Worm (Caenorhabditis elegans) whole organism, L1 larva: ENCODE data around the gene ceh-10.
A peak's percentile ranks its signal among the peaks of the same experiment; 100 is the strongest.

Source experiments
- C04F5.9 ChIP-seq: sonication (generic microtip); optimal IDR thresholded peaks from 2 replicates; lab custom pipeline; 2016; ENCODE audit warnings: missing genetic modification characterization, missing compliant biosample characterization
- F16B12.6 ChIP-seq: fragments of 150-350 bp; optimal IDR thresholded peaks from 2 replicates; lab custom pipeline; 2014; ENCODE audit warnings: missing biosample characterization, missing genetic modification characterization
- alr-1 ChIP-seq: fragments of 200-800 bp; sonication (Bioruptor generic); optimal IDR thresholded peaks from 2 replicates; lab custom pipeline; 2018; ENCODE audit warnings: borderline replicate concordance, mild to moderate bottlenecking, missing genetic modification characterization, missing compliant biosample characterization
- aly-2 ChIP-seq: fragments of 150-350 bp; optimal IDR thresholded peaks from 2 replicates; lab custom pipeline; 2014; ENCODE audit warnings: missing biosample characterization, missing genetic modification characterization
- blmp-1 ChIP-seq: fragments of 150-350 bp; optimal IDR thresholded peaks from 2 replicates; lab custom pipeline; 2014; ENCODE audit warnings: missing biosample characterization, missing genetic modification characterization
- ceh-63 ChIP-seq: fragments of 200-800 bp; sonication (Bioruptor generic); optimal IDR thresholded peaks from 2 replicates; lab custom pipeline; 2018; ENCODE audit warnings: mild to moderate bottlenecking, missing genetic modification characterization, missing compliant biosample characterization
- ceh-82 ChIP-seq, 3 experiments: fragments of 150-350 bp in 1 of 3; sonication (generic microtip) in 2 of 3; optimal IDR thresholded peaks; 2 replicates each; lab custom pipeline; 2014 to 2017; ENCODE audit warnings: missing biosample characterization in 3 of 3, missing genetic modification characterization in 3 of 3
- ceh-88 ChIP-seq: fragments of 200-800 bp; sonication (Bioruptor generic); IDR thresholded peaks from 2 replicates; pipeline ENCODE4 v1.3.6; 2022; ENCODE audit warnings: missing genetic modification characterization, missing compliant biosample characterization
- ceh-90 ChIP-seq: sonication (generic microtip); optimal IDR thresholded peaks from 2 replicates; lab custom pipeline; 2016; ENCODE audit warnings: missing genetic modification characterization, missing compliant biosample characterization
- dpl-1 ChIP-seq, 3 experiments: fragments of 150-350 bp in 2 of 3; sonication (generic microtip) in 1 of 3; optimal IDR thresholded peaks; 2 replicates each; lab custom pipeline; 2014 to 2017; ENCODE audit warnings: missing biosample characterization in 3 of 3, missing genetic modification characterization in 3 of 3, missing genetic modification reagents in 3 of 3
- dsc-1 ChIP-seq: sonication (generic microtip); optimal IDR thresholded peaks from 2 replicates; lab custom pipeline; 2016; ENCODE audit warnings: mild to moderate bottlenecking, missing genetic modification characterization, missing compliant biosample characterization
- egl-27 ChIP-seq, 2 experiments: fragments of 150-350 bp in 1 of 2; sonication (generic microtip); optimal IDR thresholded peaks; 3 replicates each; lab custom pipeline; 2017 to 2018; ENCODE audit warnings: missing biosample characterization in 2 of 2, missing genetic modification characterization in 2 of 2, missing genetic modification reagents in 2 of 2
- elt-2 ChIP-seq: sonication (generic microtip); optimal IDR thresholded peaks from 2 replicates; lab custom pipeline; 2016; ENCODE audit warnings: missing genetic modification characterization, mild to moderate bottlenecking, inconsistent platforms, missing compliant biosample characterization, missing genetic modification reagents
- elt-3 ChIP-seq, 6 experiments: fragments of 150-350 bp in 1 of 6; sonication (generic microtip); optimal IDR thresholded peaks; 2 replicates each; lab custom pipeline; 2017 to 2018; ENCODE audit warnings: missing biosample characterization in 6 of 6, missing genetic modification characterization in 6 of 6, inconsistent platforms in 1 of 6
- fkh-4 ChIP-seq: sonication (generic microtip); optimal IDR thresholded peaks from 2 replicates; lab custom pipeline; 2016; ENCODE audit warnings: missing compliant biosample characterization, missing genetic modification characterization, borderline replicate concordance
- fkh-8 ChIP-seq: sonication (generic microtip); optimal IDR thresholded peaks from 2 replicates; lab custom pipeline; 2016; ENCODE audit warnings: mild to moderate bottlenecking, missing genetic modification characterization, missing compliant biosample characterization
- grh-1 ChIP-seq: fragments of 200-800 bp; sonication (Bioruptor generic); IDR thresholded peaks from 2 replicates; pipeline ENCODE4 v1.3.6; 2022; ENCODE audit warnings: missing genetic modification reagents, missing genetic modification characterization, missing compliant biosample characterization
- hlh-4 ChIP-seq: sonication (generic microtip); optimal IDR thresholded peaks from 2 replicates; lab custom pipeline; 2016; ENCODE audit warnings: mild to moderate bottlenecking, missing genetic modification characterization, missing compliant biosample characterization
- hpl-2 ChIP-seq: fragments of 150-350 bp; optimal IDR thresholded peaks from 2 replicates; lab custom pipeline; 2014; ENCODE audit warnings: missing biosample characterization, missing genetic modification reagents, missing genetic modification characterization
- jun-1 ChIP-seq: fragments of 150-350 bp; optimal IDR thresholded peaks from 2 replicates; lab custom pipeline; 2014; ENCODE audit warnings: missing biosample characterization, missing genetic modification reagents, missing genetic modification characterization
- lin-13 ChIP-seq: fragments of 150-350 bp; optimal IDR thresholded peaks from 2 replicates; lab custom pipeline; 2014; ENCODE audit warnings: missing biosample characterization, missing genetic modification reagents, missing genetic modification characterization
- lin-14 ChIP-seq: fragments of 200-800 bp; sonication (Bioruptor generic); optimal IDR thresholded peaks from 2 replicates; lab custom pipeline; 2018; ENCODE audit warnings: mild to moderate bottlenecking, missing genetic modification characterization, moderate library complexity, missing compliant biosample characterization
- lin-35 ChIP-seq, 2 experiments: fragments of 150-350 bp; optimal IDR thresholded peaks; 2 replicates each; lab custom pipeline; 2014; ENCODE audit warnings: missing biosample characterization in 2 of 2, missing genetic modification characterization in 2 of 2, missing genetic modification reagents in 2 of 2
- lir-3 ChIP-seq: sonication (generic microtip); optimal IDR thresholded peaks from 2 replicates; lab custom pipeline; 2016; ENCODE audit warnings: mild to moderate bottlenecking, missing genetic modification characterization, moderate library complexity, missing compliant biosample characterization; ENCODE audit not compliant: poor library complexity
- lsy-2 ChIP-seq, 2 experiments: fragments of 150-350 bp; optimal IDR thresholded peaks; 2 replicates each; lab custom pipeline; 2014; ENCODE audit warnings: missing biosample characterization in 2 of 2, missing genetic modification characterization in 2 of 2
- mef-2 ChIP-seq: fragments of 150-350 bp; optimal IDR thresholded peaks from 2 replicates; lab custom pipeline; 2014; ENCODE audit warnings: missing biosample characterization, missing genetic modification characterization
- mep-1 ChIP-seq: fragments of 150-350 bp; optimal IDR thresholded peaks from 2 replicates; lab custom pipeline; 2014; ENCODE audit warnings: missing biosample characterization, missing genetic modification characterization
- nhr-11 ChIP-seq: fragments of 150-350 bp; optimal IDR thresholded peaks from 2 replicates; lab custom pipeline; 2014; ENCODE audit warnings: missing biosample characterization, missing genetic modification characterization
- nhr-20 ChIP-seq: sonication (generic microtip); optimal IDR thresholded peaks from 2 replicates; lab custom pipeline; 2016; ENCODE audit warnings: mild to moderate bottlenecking, missing genetic modification characterization, missing compliant biosample characterization
- nhr-28 ChIP-seq: fragments of 150-350 bp; optimal IDR thresholded peaks from 2 replicates; lab custom pipeline; 2014; ENCODE audit warnings: missing biosample characterization, missing genetic modification characterization
- nhr-47 ChIP-seq: sonication (generic microtip); optimal IDR thresholded peaks from 2 replicates; lab custom pipeline; 2016; ENCODE audit warnings: mild to moderate bottlenecking, missing genetic modification characterization, moderate library complexity, missing compliant biosample characterization
- nhr-71 ChIP-seq: sonication (generic microtip); optimal IDR thresholded peaks from 2 replicates; lab custom pipeline; 2016; ENCODE audit warnings: mild to moderate bottlenecking, missing genetic modification characterization, moderate library complexity, missing compliant biosample characterization
- nhr-84 ChIP-seq: sonication (generic microtip); optimal IDR thresholded peaks from 2 replicates; lab custom pipeline; 2017; ENCODE audit warnings: missing biosample characterization, missing genetic modification characterization
- nhr-85 ChIP-seq: sonication (generic microtip); peaks from one replicate; lab custom pipeline; 2016; ENCODE audit warnings: missing genetic modification characterization, inconsistent platforms, missing compliant biosample characterization
- nhr-90 ChIP-seq: sonication (generic microtip); optimal IDR thresholded peaks from 2 replicates; lab custom pipeline; 2016; ENCODE audit warnings: mild to moderate bottlenecking, missing genetic modification characterization, missing compliant biosample characterization; ENCODE audit not compliant: poor library complexity
- pag-3 ChIP-seq: sonication (generic microtip); optimal IDR thresholded peaks from 2 replicates; lab custom pipeline; 2017; ENCODE audit warnings: missing genetic modification characterization, mild to moderate bottlenecking, missing compliant biosample characterization, antibody characterized with exemption, borderline replicate concordance; ENCODE audit not compliant: insufficient read depth
- pax-3 ChIP-seq: fragments of 200-800 bp; sonication (Bioruptor generic); optimal IDR thresholded peaks from 2 replicates; lab custom pipeline; 2018; ENCODE audit warnings: mild to moderate bottlenecking, missing genetic modification characterization, moderate library complexity, missing compliant biosample characterization
- pqm-1 ChIP-seq: sonication (generic microtip); optimal IDR thresholded peaks from 3 replicates; lab custom pipeline; 2017; ENCODE audit warnings: missing biosample characterization, missing genetic modification characterization
- skn-1 ChIP-seq: fragments of 150-350 bp; optimal IDR thresholded peaks from 2 replicates; lab custom pipeline; 2014; ENCODE audit warnings: missing biosample characterization, missing genetic modification characterization
- snu-23 ChIP-seq: sonication (generic microtip); optimal IDR thresholded peaks from 2 replicates; lab custom pipeline; 2016; ENCODE audit warnings: missing genetic modification characterization, missing compliant biosample characterization
- sptf-1 ChIP-seq: fragments of 150-350 bp; optimal IDR thresholded peaks from 2 replicates; lab custom pipeline; 2014; ENCODE audit warnings: missing biosample characterization, missing genetic modification characterization
- tbx-2 ChIP-seq: sonication (generic microtip); optimal IDR thresholded peaks from 2 replicates; lab custom pipeline; 2016; ENCODE audit warnings: missing genetic modification characterization, missing compliant biosample characterization
- tlp-1 ChIP-seq: fragments of 150-350 bp; optimal IDR thresholded peaks from 2 replicates; lab custom pipeline; 2014; ENCODE audit warnings: missing biosample characterization, missing genetic modification characterization
- unc-98 ChIP-seq: fragments of 200-800 bp; sonication (Bioruptor generic); IDR thresholded peaks from 2 replicates; pipeline ENCODE4 v1.3.6; 2022; ENCODE audit warnings: missing genetic modification characterization, missing compliant biosample characterization
- vab-15 ChIP-seq: sonication (generic microtip); optimal IDR thresholded peaks from 2 replicates; lab custom pipeline; 2017; ENCODE audit warnings: missing genotype, mild to moderate bottlenecking, missing genetic modification characterization, missing compliant biosample characterization
- xbp-1 ChIP-seq: sonication (generic microtip); optimal IDR thresholded peaks from 2 replicates; lab custom pipeline; 2016; ENCODE audit warnings: missing genetic modification characterization, missing compliant biosample characterization
- ztf-11 ChIP-seq, 2 experiments: sonication (generic microtip); optimal IDR thresholded peaks; 2 replicates each; lab custom pipeline; 2016 to 2017; ENCODE audit warnings: missing genetic modification characterization in 2 of 2, missing biosample characterization in 1 of 2, missing compliant biosample characterization in 1 of 2

The ceh-10 gene

DNA sequence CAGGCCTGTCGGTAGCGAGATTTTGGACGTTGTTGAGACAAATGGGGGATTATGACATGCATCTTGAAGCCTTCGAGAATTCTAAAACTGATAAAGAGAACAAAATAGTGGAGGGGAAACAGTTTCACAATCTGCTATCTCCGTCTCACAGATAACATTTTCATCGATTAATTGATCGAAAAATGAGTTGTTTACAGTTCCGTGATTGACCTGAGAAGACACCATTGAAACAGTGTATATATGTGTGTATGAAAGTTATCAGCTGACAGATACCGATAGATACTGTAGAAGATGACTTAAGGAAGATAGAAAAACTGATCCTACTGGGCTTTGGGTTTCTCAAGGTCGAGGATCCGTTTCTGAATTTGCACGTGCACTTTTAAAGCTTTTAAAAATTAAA is 40.3 kb downstream of the ceh-10 start:
- TF ChIP-seq alr-1 (no peak), nhr-84 (tag; lab: Kevin White, UChicago) (no peak), aly-2 (tag; lab: Kevin White, UChicago) (no peak), mef-2 (tag; lab: Kevin White, UChicago) (no peak), dsc-1 (tag; lab: Kevin White, UChicago) (no peak), unc-98 (GFP tag; lab: Robert Waterston, UW) (no peak), elt-2 (tag; lab: Kevin White, UChicago) (peak; percentile 75), snu-23 (GFP tag; lab: Kevin White, UChicago) (peak; percentile 9), sptf-1 (tag; lab: Kevin White, UChicago) (no peak), lir-3 (tag; lab: Kevin White, UChicago) (no peak), C04F5.9 (no peak), mep-1 (tag; lab: Kevin White, UChicago) (peak; percentile 28), dpl-1 (GFP tag; optimal IDR thresholded peaks at IDR 0.05; lab: Kevin White, UChicago) (peak in 1 of 3 experiments; percentile 7), ztf-11 (tag; optimal IDR thresholded peaks at IDR 0.05; lab: Kevin White, UChicago) (no peak), elt-3 (tag; optimal IDR thresholded peaks at IDR 0.05; lab: Kevin White, UChicago) (peak in 3 of 6 experiments; percentile 5 to 85 (median 78)), nhr-71 (tag; lab: Kevin White, UChicago) (peak; percentile 59), tbx-2 (tag; lab: Kevin White, UChicago) (peak; percentile 21), nhr-20 (peak; percentile 35), nhr-85 (tag; lab: Kevin White, UChicago) (peak; percentile 72), lsy-2 (tag; optimal IDR thresholded peaks at IDR 0.05; lab: Kevin White, UChicago) (peak; percentile 21 to 49), lin-35 (GFP tag; optimal IDR thresholded peaks at IDR 0.05; lab: Kevin White, UChicago) (peak in 1 of 2 experiments; percentile 41), hlh-4 (no peak), nhr-47 (tag; lab: Kevin White, UChicago) (no peak), lin-14 (GFP tag; lab: Kevin White, UChicago) (peak; percentile 25), hpl-2 (GFP tag; lab: Kevin White, UChicago) (peak; percentile 24), fkh-8 (no peak), nhr-90 (peak; percentile 53), pax-3 (tag; lab: Kevin White, UChicago) (no peak)

- peak; percentile 9 for TF ChIP-seq lin-14 (GFP tag; lab: Kevin White, UChicago)
- TF ChIP-seq F16B12.6 (tag; lab: Kevin White, UChicago) = no peak
- peak; percentile 57 for TF ChIP-seq blmp-1
- peak; percentile 57 for TF ChIP-seq dsc-1 (tag; lab: Kevin White, UChicago)
- no peak for TF ChIP-seq pax-3 (tag; lab: Kevin White, UChicago)
Measured at ce11 chrIII:5839598-5839997, 40.8 kb downstream of the ceh-10 start.

ce11 chrIII:5840277-5840676 is 41.4 kb downstream of the ceh-10 start:
- TF ChIP-seq skn-1 (tag; lab: Kevin White, UChicago) (no peak), vab-15 (no peak), nhr-28 (tag; lab: Kevin White, UChicago) (no peak), ztf-11 (tag; optimal IDR thresholded peaks at IDR 0.05; lab: Kevin White, UChicago) (no peak), F16B12.6 (tag; lab: Kevin White, UChicago) (no peak), ceh-82 (tag; optimal IDR thresholded peaks at IDR 0.05; lab: Kevin White, UChicago) (no peak), lsy-2 (tag; optimal IDR thresholded peaks at IDR 0.05; lab: Kevin White, UChicago) (peak in 1 of 2 experiments; percentile 11), tlp-1 (tag; lab: Kevin White, UChicago) (no peak), lin-14 (GFP tag; lab: Kevin White, UChicago) (peak; percentile 7), nhr-47 (tag; lab: Kevin White, UChicago) (peak; percentile 23), nhr-85 (tag; lab: Kevin White, UChicago) (no peak), lin-35 (GFP tag; optimal IDR thresholded peaks at IDR 0.05; lab: Kevin White, UChicago) (no peak), grh-1 (GFP tag; lab: Robert Waterston, UW) (no peak), aly-2 (tag; lab: Kevin White, UChicago) (no peak), ceh-90 (tag; lab: Kevin White, UChicago) (no peak), elt-3 (tag; optimal IDR thresholded peaks at IDR 0.05; lab: Kevin White, UChicago) (no peak), elt-2 (tag; lab: Kevin White, UChicago) (peak; percentile 11), pax-3 (tag; lab: Kevin White, UChicago) (peak; percentile 20), pag-3 (tag; lab: Kevin White, UChicago) (no peak), ceh-88 (GFP tag; lab: Robert Waterston, UW) (no peak), nhr-11 (tag; lab: Kevin White, UChicago) (no peak), pqm-1 (tag; lab: Kevin White, UChicago) (peak; percentile 72), xbp-1 (no peak), fkh-4 (tag; lab: Kevin White, UChicago) (no peak), lin-13 (GFP tag; lab: Kevin White, UChicago) (no peak), ceh-63 (GFP tag; lab: Kevin White, UChicago) (no peak), nhr-71 (tag; lab: Kevin White, UChicago) (peak; percentile 6), dpl-1 (GFP tag; optimal IDR thresholded peaks at IDR 0.05; lab: Kevin White, UChicago) (peak in 1 of 3 experiments; percentile 3), jun-1 (tag; lab: Kevin White, UChicago) (peak; percentile 16), egl-27 (tag; optimal IDR thresholded peaks at IDR 0.05; lab: Kevin White, UChicago) (no peak)
